Fruit fly (Drosophila melanogaster): ENCODE results near the gene Cyp1.
A peak's percentile ranks its signal among the peaks of the same experiment; 100 is the strongest.

Cyp1 gene

dm6 chrX:16335107-16335642 is 15.0 kb upstream of the Cyp1 start (continued):
- TF ChIP-seq ss (GFP tag; optimal IDR thresholded peaks at IDR 0.05) (peak; percentile 25 to 62), Blimp-1 (GFP tag; optimal IDR thresholded peaks at IDR 0.05) (no peak), Sox102F (GFP tag; optimal IDR thresholded peaks at IDR 0.05) (peak; percentile 80), pdm3 (GFP tag; optimal IDR thresholded peaks at IDR 0.05) (peak; percentile 84), achi (GFP tag; optimal IDR thresholded peaks at IDR 0.05) (peak; percentile 80), CG3032 (tag; optimal IDR thresholded peaks at IDR 0.05) (peak; percentile 47), topi (GFP tag; optimal IDR thresholded peaks at IDR 0.05) (peak; percentile 75), Smox (GFP tag; optimal IDR thresholded peaks at IDR 0.05) (peak; percentile 73), CG1621 (tag; optimal IDR thresholded peaks at IDR 0.05) (no peak), lz (GFP tag; optimal IDR thresholded peaks at IDR 0.05) (peak; percentile 77), CG8119 (GFP tag; IDR thresholded peaks at IDR 0.05) (peak; percentile 82), CG6163 (GFP tag; IDR thresholded peaks at IDR 0.05) (peak; percentile 86), net (GFP tag; optimal IDR thresholded peaks at IDR 0.05) (peak; percentile 84), vri (GFP tag; optimal IDR thresholded peaks at IDR 0.05) (peak; percentile 67), Hr38 (GFP tag; optimal IDR thresholded peaks at IDR 0.05) (no peak), Eip78C (GFP tag) (peak; percentile 91), spab (GFP tag; optimal IDR thresholded peaks at IDR 0.05) (peak; percentile 31), eg (GFP tag; IDR thresholded peaks at IDR 0.05) (peak; percentile 91), svp (GFP tag) (peak; percentile 86), CG4318 (GFP tag; optimal IDR thresholded peaks at IDR 0.05) (peak; percentile 68), Gug (GFP tag; IDR thresholded peaks at IDR 0.05) (peak; percentile 78), salr (GFP tag; optimal IDR thresholded peaks at IDR 0.05) (peak; percentile 35 to 81), CG6276 (GFP tag; optimal IDR thresholded peaks at IDR 0.05) (no peak), OdsH (GFP tag; optimal IDR thresholded peaks at IDR 0.05) (peak; percentile 85), CG7368 (GFP tag; optimal IDR thresholded peaks at IDR 0.05) (peak; percentile 73), CG31627 (GFP tag; optimal IDR thresholded peaks at IDR 0.05) (peak; percentile 75), Hr39 (GFP tag; optimal IDR thresholded peaks at IDR 0.05) (peak; percentile 76), CG10631 (GFP tag; optimal IDR thresholded peaks at IDR 0.05) (peak; percentile 70), CG8632 (GFP tag; optimal IDR thresholded peaks at IDR 0.05) (peak; percentile 76), CG9139 (GFP tag; optimal IDR thresholded peaks at IDR 0.05) (no peak), dsx (GFP tag; optimal IDR thresholded peaks at IDR 0.05; ENCODE audit: poor library complexity, severe bottlenecking) (peak; percentile 62), CG11902 (GFP tag; optimal IDR thresholded peaks at IDR 0.05) (peak; percentile 45), CG11294 (GFP tag; IDR thresholded peaks at IDR 0.05) (peak; percentile 68), CG3919 (GFP tag; optimal IDR thresholded peaks at IDR 0.05) (peak; percentile 84), Sox15 (GFP tag; optimal IDR thresholded peaks at IDR 0.05) (peak; percentile 64)

- TF ChIP-seq svp (GFP tag) (peak; percentile 51), net (GFP tag; optimal IDR thresholded peaks at IDR 0.05) (no peak), CG10669 (GFP tag; optimal IDR thresholded peaks at IDR 0.05) (no peak), CG9139 (GFP tag; optimal IDR thresholded peaks at IDR 0.05) (no peak)
These were observed 14.2 kb upstream of the Cyp1 start for dm6 chrX:16334251-16334860.

- TF ChIP-seq CG6276 (GFP tag; optimal IDR thresholded peaks at IDR 0.05) (no peak), CG10669 (GFP tag; optimal IDR thresholded peaks at IDR 0.05) (no peak), CG3032 (tag; optimal IDR thresholded peaks at IDR 0.05) (no peak), dsx (GFP tag; optimal IDR thresholded peaks at IDR 0.05; ENCODE audit: poor library complexity, severe bottlenecking) (peak; percentile 40), CG3919 (GFP tag; optimal IDR thresholded peaks at IDR 0.05) (peak; percentile 2), CG32006 (GFP tag; optimal IDR thresholded peaks at IDR 0.05) (peak; percentile 10), Lpt (GFP tag; optimal IDR thresholded peaks at IDR 0.05) (no peak), CG8119 (GFP tag; IDR thresholded peaks at IDR 0.05) (no peak), Ets96B (tag; optimal IDR thresholded peaks at IDR 0.05) (no peak), achi (GFP tag; optimal IDR thresholded peaks at IDR 0.05) (peak; percentile 1), lz (GFP tag; optimal IDR thresholded peaks at IDR 0.05) (no peak), CG11294 (GFP tag; IDR thresholded peaks at IDR 0.05) (no peak), salr (GFP tag; optimal IDR thresholded peaks at IDR 0.05) (no peak), CG10631 (GFP tag; optimal IDR thresholded peaks at IDR 0.05) (no peak), Smox (GFP tag; optimal IDR thresholded peaks at IDR 0.05) (no peak), cyc (GFP tag; optimal IDR thresholded peaks at IDR 0.05) (no peak), CG11762 (GFP tag; optimal IDR thresholded peaks at IDR 0.05; ENCODE audit: insufficient read depth) (no peak), vri (GFP tag; optimal IDR thresholded peaks at IDR 0.05) (peak; percentile 30), CG16779 (tag; optimal IDR thresholded peaks at IDR 0.05) (no peak), CG34406 (GFP tag; optimal IDR thresholded peaks at IDR 0.05) (no peak), Ets21C (GFP tag; optimal IDR thresholded peaks at IDR 0.05) (no peak), CG6163 (GFP tag; IDR thresholded peaks at IDR 0.05) (peak; percentile 51; the same call in 2 of the 3 replicates), Sox102F (GFP tag; optimal IDR thresholded peaks at IDR 0.05) (peak; percentile 17), eg (GFP tag; IDR thresholded peaks at IDR 0.05) (peak; percentile 47; the same call in 2 of the 3 replicates)
These were observed 13.4 kb upstream of the Cyp1 start, which contains the start of the genes CG9921 and Dsp1 for dm6 chrX:16333434-16334141. TSS of gene CG9921 (minus strand) at chrX:16333600. TSS of gene Dsp1 (plus strand) at chrX:16333612.
